Worm (Caenorhabditis elegans) whole organism, L1 larva: Measurements from ENCODE around the gene lmtr-2.

Experiments
- C04F5.9 ChIP-seq: sonication (generic microtip); optimal IDR thresholded peaks from 2 replicates; lab custom pipeline; 2016; ENCODE audit warnings: missing genetic modification characterization, missing compliant biosample characterization
- C16A3.4 ChIP-seq: fragments of 150-350 bp; optimal IDR thresholded peaks from 2 replicates; lab custom pipeline; 2014; ENCODE audit warnings: missing biosample characterization, missing genetic modification characterization
- C34B4.2 ChIP-seq: sonication (generic microtip); optimal IDR thresholded peaks from 2 replicates; lab custom pipeline; 2017; ENCODE audit warnings: mild to moderate bottlenecking, missing genetic modification characterization, missing compliant biosample characterization
- Y116A8C.19 ChIP-seq: sonication (generic microtip); optimal IDR thresholded peaks from 2 replicates; lab custom pipeline; 2016; ENCODE audit warnings: missing compliant biosample characterization, missing genetic modification characterization, borderline replicate concordance
- alr-1 ChIP-seq: fragments of 200-800 bp; sonication (Bioruptor generic); optimal IDR thresholded peaks from 2 replicates; lab custom pipeline; 2018; ENCODE audit warnings: borderline replicate concordance, mild to moderate bottlenecking, missing genetic modification characterization, missing compliant biosample characterization
- ama-1 ChIP-seq: fragments of 150-350 bp; optimal IDR thresholded peaks from 2 replicates; lab custom pipeline; 2014
- ceh-63 ChIP-seq: fragments of 200-800 bp; sonication (Bioruptor generic); optimal IDR thresholded peaks from 2 replicates; lab custom pipeline; 2018; ENCODE audit warnings: mild to moderate bottlenecking, missing genetic modification characterization, missing compliant biosample characterization
- ceh-82 ChIP-seq, 3 experiments: fragments of 150-350 bp in 1 of 3; sonication (generic microtip) in 2 of 3; optimal IDR thresholded peaks; 2 replicates each; lab custom pipeline; 2014 to 2017; ENCODE audit warnings: missing biosample characterization in 3 of 3, missing genetic modification characterization in 3 of 3
- ces-1 ChIP-seq: fragments of 150-350 bp; optimal IDR thresholded peaks from 2 replicates; lab custom pipeline; 2014; ENCODE audit warnings: missing biosample characterization, missing genetic modification reagents, missing genetic modification characterization
- efl-1 ChIP-seq, 4 experiments: fragments of 150-350 bp; optimal IDR thresholded peaks in 3 of 4; peaks in 1 of 4; 1 replicate in 1 of 4; 2 replicates in 3 of 4; lab custom pipeline; 2014; ENCODE audit warnings: missing biosample characterization in 2 of 4, missing genetic modification characterization in 2 of 4, missing genetic modification reagents in 2 of 4
- egl-13 ChIP-seq: sonication (generic microtip); optimal IDR thresholded peaks from 2 replicates; lab custom pipeline; 2016; ENCODE audit warnings: missing genotype, missing genetic modification reagents, missing genetic modification characterization, missing compliant biosample characterization
- egl-27 ChIP-seq, 2 experiments: fragments of 150-350 bp in 1 of 2; sonication (generic microtip); optimal IDR thresholded peaks; 3 replicates each; lab custom pipeline; 2017 to 2018; ENCODE audit warnings: missing biosample characterization in 2 of 2, missing genetic modification characterization in 2 of 2, missing genetic modification reagents in 2 of 2
- elt-2 ChIP-seq: sonication (generic microtip); optimal IDR thresholded peaks from 2 replicates; lab custom pipeline; 2016; ENCODE audit warnings: missing genetic modification characterization, mild to moderate bottlenecking, inconsistent platforms, missing compliant biosample characterization, missing genetic modification reagents
- elt-3 ChIP-seq, 6 experiments: fragments of 150-350 bp in 1 of 6; sonication (generic microtip); optimal IDR thresholded peaks; 2 replicates each; lab custom pipeline; 2017 to 2018; ENCODE audit warnings: missing biosample characterization in 6 of 6, missing genetic modification characterization in 6 of 6, inconsistent platforms in 1 of 6
- fkh-10 ChIP-seq: sonication (generic microtip); optimal IDR thresholded peaks from 2 replicates; lab custom pipeline; 2017; ENCODE audit warnings: missing biosample characterization, missing genetic modification reagents, missing genetic modification characterization
- fkh-4 ChIP-seq: sonication (generic microtip); optimal IDR thresholded peaks from 2 replicates; lab custom pipeline; 2016; ENCODE audit warnings: missing compliant biosample characterization, missing genetic modification characterization, borderline replicate concordance
- fkh-8 ChIP-seq: sonication (generic microtip); optimal IDR thresholded peaks from 2 replicates; lab custom pipeline; 2016; ENCODE audit warnings: mild to moderate bottlenecking, missing genetic modification characterization, missing compliant biosample characterization
- grh-1 ChIP-seq: fragments of 200-800 bp; sonication (Bioruptor generic); IDR thresholded peaks from 2 replicates; pipeline ENCODE4 v1.3.6; 2022; ENCODE audit warnings: missing genetic modification reagents, missing genetic modification characterization, missing compliant biosample characterization
- hlh-17 ChIP-seq: fragments of 200-800 bp; sonication (Bioruptor generic); optimal IDR thresholded peaks from 2 replicates; lab custom pipeline; 2018; ENCODE audit warnings: missing genetic modification characterization, mild to moderate bottlenecking, missing compliant biosample characterization, moderate library complexity, borderline replicate concordance
- hlh-4 ChIP-seq: sonication (generic microtip); optimal IDR thresholded peaks from 2 replicates; lab custom pipeline; 2016; ENCODE audit warnings: mild to moderate bottlenecking, missing genetic modification characterization, missing compliant biosample characterization
- lin-35 ChIP-seq, 2 experiments: fragments of 150-350 bp; optimal IDR thresholded peaks; 2 replicates each; lab custom pipeline; 2014; ENCODE audit warnings: missing biosample characterization in 2 of 2, missing genetic modification characterization in 2 of 2, missing genetic modification reagents in 2 of 2
- lin-39 ChIP-seq: fragments of 150-350 bp; optimal IDR thresholded peaks from 2 replicates; lab custom pipeline; 2014; ENCODE audit warnings: missing biosample characterization, missing genetic modification reagents, missing genetic modification characterization
- lir-3 ChIP-seq: sonication (generic microtip); optimal IDR thresholded peaks from 2 replicates; lab custom pipeline; 2016; ENCODE audit warnings: mild to moderate bottlenecking, missing genetic modification characterization, moderate library complexity, missing compliant biosample characterization; ENCODE audit not compliant: poor library complexity
- mdl-1 ChIP-seq, 2 experiments: fragments of 150-350 bp; optimal IDR thresholded peaks; 2 replicates each; lab custom pipeline; 2014 to 2017; ENCODE audit warnings: missing biosample characterization in 2 of 2, missing genetic modification characterization in 2 of 2, inconsistent platforms in 1 of 2
- mef-2 ChIP-seq: fragments of 150-350 bp; optimal IDR thresholded peaks from 2 replicates; lab custom pipeline; 2014; ENCODE audit warnings: missing biosample characterization, missing genetic modification characterization
- nhr-11 ChIP-seq: fragments of 150-350 bp; optimal IDR thresholded peaks from 2 replicates; lab custom pipeline; 2014; ENCODE audit warnings: missing biosample characterization, missing genetic modification characterization
- nhr-237 ChIP-seq: fragments of 150-350 bp; optimal IDR thresholded peaks from 2 replicates; lab custom pipeline; 2014; ENCODE audit warnings: missing biosample characterization, missing genetic modification characterization
- nhr-47 ChIP-seq: sonication (generic microtip); optimal IDR thresholded peaks from 2 replicates; lab custom pipeline; 2016; ENCODE audit warnings: mild to moderate bottlenecking, missing genetic modification characterization, moderate library complexity, missing compliant biosample characterization
- nhr-76 ChIP-seq: sonication (generic microtip); optimal IDR thresholded peaks from 2 replicates; lab custom pipeline; 2017; ENCODE audit warnings: missing biosample characterization, missing genetic modification characterization
- nhr-85 ChIP-seq: sonication (generic microtip); peaks from one replicate; lab custom pipeline; 2016; ENCODE audit warnings: missing genetic modification characterization, inconsistent platforms, missing compliant biosample characterization
- pag-3 ChIP-seq: sonication (generic microtip); optimal IDR thresholded peaks from 2 replicates; lab custom pipeline; 2017; ENCODE audit warnings: missing genetic modification characterization, mild to moderate bottlenecking, missing compliant biosample characterization, antibody characterized with exemption, borderline replicate concordance; ENCODE audit not compliant: insufficient read depth
- pqm-1 ChIP-seq: sonication (generic microtip); optimal IDR thresholded peaks from 3 replicates; lab custom pipeline; 2017; ENCODE audit warnings: missing biosample characterization, missing genetic modification characterization
- rnt-1 ChIP-seq: sonication (generic microtip); optimal IDR thresholded peaks from 2 replicates; lab custom pipeline; 2016; ENCODE audit warnings: mild to moderate bottlenecking, missing genetic modification characterization, moderate library complexity, missing compliant biosample characterization
- snpc-4 ChIP-seq: fragments of 150-350 bp; optimal IDR thresholded peaks from 2 replicates; lab custom pipeline; 2014; ENCODE audit warnings: missing biosample characterization, missing genetic modification characterization
- snu-23 ChIP-seq: sonication (generic microtip); optimal IDR thresholded peaks from 2 replicates; lab custom pipeline; 2016; ENCODE audit warnings: missing genetic modification characterization, missing compliant biosample characterization
- sptf-1 ChIP-seq: fragments of 150-350 bp; optimal IDR thresholded peaks from 2 replicates; lab custom pipeline; 2014; ENCODE audit warnings: missing biosample characterization, missing genetic modification characterization
- sup-37 ChIP-seq: fragments of 200-800 bp; sonication (Bioruptor generic); optimal IDR thresholded peaks from 2 replicates; lab custom pipeline; 2018; ENCODE audit warnings: mild to moderate bottlenecking, missing genetic modification characterization, missing compliant biosample characterization
- tlp-1 ChIP-seq: fragments of 150-350 bp; optimal IDR thresholded peaks from 2 replicates; lab custom pipeline; 2014; ENCODE audit warnings: missing biosample characterization, missing genetic modification characterization
- unc-98 ChIP-seq: fragments of 200-800 bp; sonication (Bioruptor generic); IDR thresholded peaks from 2 replicates; pipeline ENCODE4 v1.3.6; 2022; ENCODE audit warnings: missing genetic modification characterization, missing compliant biosample characterization
- vab-15 ChIP-seq: sonication (generic microtip); optimal IDR thresholded peaks from 2 replicates; lab custom pipeline; 2017; ENCODE audit warnings: missing genotype, mild to moderate bottlenecking, missing genetic modification characterization, missing compliant biosample characterization
- zag-1 ChIP-seq: fragments of 150-350 bp; optimal IDR thresholded peaks from 2 replicates; lab custom pipeline; 2014; ENCODE audit warnings: missing biosample characterization, missing genetic modification characterization
- zip-4 ChIP-seq: fragments of 200-800 bp; sonication (Bioruptor generic); optimal IDR thresholded peaks from 2 replicates; lab custom pipeline; 2018; ENCODE audit warnings: mild to moderate bottlenecking, missing genetic modification characterization, moderate library complexity, missing compliant biosample characterization
- ztf-4 ChIP-seq: fragments of 150-350 bp; optimal IDR thresholded peaks from 2 replicates; lab custom pipeline; 2014; ENCODE audit warnings: missing biosample characterization, missing genetic modification characterization

The lmtr-2 gene

DNA sequence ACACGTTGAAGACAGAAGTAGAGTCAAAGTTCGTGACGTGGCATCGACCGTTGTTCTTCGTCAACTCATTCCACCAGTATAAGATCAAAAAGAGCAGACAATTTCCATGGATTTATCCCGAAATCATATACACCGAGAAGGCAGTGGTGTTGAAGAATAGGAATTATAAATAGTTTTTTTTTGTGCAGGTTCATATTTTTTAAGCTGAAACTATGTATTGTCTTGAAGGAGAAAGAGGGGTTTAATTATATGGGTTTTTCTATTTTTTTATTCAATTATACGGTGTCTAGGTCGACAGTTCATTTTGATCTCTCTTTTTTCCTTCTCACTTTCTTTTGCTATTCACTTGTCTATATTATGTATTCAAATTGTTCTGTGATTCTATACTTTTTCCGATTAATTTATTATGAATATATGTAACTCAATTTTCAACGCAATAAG, 28.2 kb upstream of the lmtr-2 start (continued):
- TF ChIP-seq unc-98 (GFP tag; lab: Robert Waterston, UW) (no peak), lir-3 (no peak), nhr-47 (peak; percentile 28), pqm-1 (no peak), snpc-4 (tag; lab: Kevin White, UChicago) (no peak), sup-37 (GFP tag; lab: Kevin White, UChicago) (no peak), nhr-85 (peak; percentile 77), efl-1 (optimal IDR thresholded peaks at IDR 0.05; lab: Kevin White, UChicago) (no peak), efl-1 (GFP tag; optimal IDR thresholded peaks at IDR 0.05 in 1 of 2; lab: Kevin White, UChicago) (no peak), elt-3 (tag; optimal IDR thresholded peaks at IDR 0.05; lab: Kevin White, UChicago) (peak in 2 of 6 experiments; percentile 42 to 73), C34B4.2 (tag; lab: Kevin White, UChicago) (no peak), hlh-17 (GFP tag; lab: Kevin White, UChicago) (no peak), nhr-76 (tag; lab: Kevin White, UChicago) (no peak), C16A3.4 (no peak), ceh-63 (GFP tag; lab: Kevin White, UChicago) (no peak), vab-15 (tag; lab: Kevin White, UChicago) (no peak), fkh-10 (GFP tag; lab: Kevin White, UChicago) (no peak), pag-3 (tag; lab: Kevin White, UChicago) (no peak), rnt-1 (tag; lab: Kevin White, UChicago) (no peak), mdl-1 (tag; optimal IDR thresholded peaks at IDR 0.05; lab: Kevin White, UChicago) (no peak), nhr-11 (tag; lab: Kevin White, UChicago) (no peak), nhr-237 (no peak), ztf-4 (tag; lab: Kevin White, UChicago) (peak; percentile 72), C04F5.9 (tag; lab: Kevin White, UChicago) (no peak), Y116A8C.19 (tag; lab: Kevin White, UChicago) (no peak), grh-1 (GFP tag; lab: Robert Waterston, UW) (peak; percentile 46), hlh-4 (tag; lab: Kevin White, UChicago) (no peak), ceh-82 (tag; optimal IDR thresholded peaks at IDR 0.05; lab: Kevin White, UChicago) (no peak), egl-13 (tag; lab: Kevin White, UChicago) (no peak), egl-27 (tag; optimal IDR thresholded peaks at IDR 0.05; lab: Kevin White, UChicago) (no peak), elt-2 (tag; lab: Kevin White, UChicago) (no peak), sptf-1 (no peak), alr-1 (tag; lab: Kevin White, UChicago) (no peak), ama-1 (lab: Kevin White, UChicago) (no peak), fkh-4 (tag; lab: Kevin White, UChicago) (no peak), fkh-8 (no peak), lin-39 (tag; lab: Kevin White, UChicago) (no peak), mef-2 (tag; lab: Kevin White, UChicago) (no peak), ces-1 (GFP tag; lab: Kevin White, UChicago) (no peak), tlp-1 (no peak), snu-23 (GFP tag; lab: Kevin White, UChicago) (peak; percentile 46), zag-1 (tag; lab: Kevin White, UChicago) (no peak), zip-4 (GFP tag; lab: Kevin White, UChicago) (no peak), lin-35 (GFP tag; optimal IDR thresholded peaks at IDR 0.05; lab: Kevin White, UChicago) (peak in 1 of 2 experiments; percentile 26)
